Worm (Caenorhabditis elegans) whole organism, L4/young adult: ENCODE data around the gene clec-225.

ENCODE experiments used
- W03F9.2 ChIP-seq: fragments of 150-350 bp; optimal IDR thresholded peaks from 2 replicates; lab custom pipeline; 2014; ENCODE audit warnings: missing biosample characterization, missing genetic modification characterization
- dao-5 ChIP-seq: sonication (generic microtip); optimal IDR thresholded peaks from 2 replicates; lab custom pipeline; 2016; ENCODE audit warnings: missing genotype, missing genetic modification characterization, moderate library complexity, missing compliant biosample characterization
- him-1 ChIP-seq: sonication (generic microtip); optimal IDR thresholded peaks from 2 replicates; lab custom pipeline; 2016; ENCODE audit warnings: missing genotype, missing genetic modification reagents, missing genetic modification characterization, missing compliant biosample characterization

ce11 chrV:13166582-13166981 is 31.9 kb upstream of the clec-225 start:
- TF ChIP-seq him-1 (tag; lab: Kevin White, UChicago): no peak
- TF ChIP-seq W03F9.2 (tag; lab: Kevin White, UChicago): no peak
- TF ChIP-seq dao-5 (tag; lab: Kevin White, UChicago): no peak
